Worm (Caenorhabditis elegans): ENCODE measurements around the gene mab-23.

ce11 chrV:10640977-10641376 lies 8.1 kb downstream of the mab-23 start:
- TF ChIP-seq klf-2 (GFP tag; conservative IDR thresholded peaks at IDR 0.05) (no peak), med-1 (GFP tag; optimal IDR thresholded peaks at IDR 0.05; ENCODE audit: insufficient read depth) (no peak), flt-1 (GFP tag; IDR thresholded peaks at IDR 0.05) (no peak), ztf-23 (GFP tag; IDR thresholded peaks at IDR 0.05) (no peak), ref-1 (GFP tag; conservative IDR thresholded peaks at IDR 0.05) (no peak)

Measured in whole organism, midembryonic.